5 worm cellular contexts compared by ENCODE assay signal in the genomic region with DNA sequence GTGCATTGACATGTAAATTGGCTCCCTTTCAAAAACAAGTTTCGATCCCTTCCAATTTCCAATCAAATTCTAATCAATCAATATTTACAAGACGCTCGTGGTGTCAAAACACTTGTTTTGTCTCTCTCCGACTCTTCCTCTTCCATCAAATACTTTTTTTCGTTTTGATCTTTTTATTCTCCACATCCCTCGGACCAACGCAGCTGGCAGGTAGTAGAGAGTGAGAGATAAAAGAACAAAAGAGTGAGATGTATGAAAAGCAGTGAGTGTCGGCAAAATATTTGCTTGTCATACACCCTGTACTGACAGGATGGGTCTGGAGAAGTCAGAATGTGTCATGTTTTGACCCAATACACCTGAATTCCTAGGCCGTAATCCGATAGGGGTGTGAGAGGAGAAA.
A peak's percentile ranks its signal among the peaks of the same experiment; 100 is the strongest.
TF ChIP-seq lines count a peak whose summit lies in the region.

No protein-coding gene starts in this region.

TF ChIP-seq in whole organism, L1 larva, 84 proteins besides CTCF, POLR2A, EP300 and RAD21:
- TF ChIP-seq aha-1 (tag; optimal IDR thresholded peaks at IDR 0.05; lab: Kevin White, UChicago) (no peak), ztf-4 (tag; optimal IDR thresholded peaks at IDR 0.05; lab: Kevin White, UChicago) (no peak), snu-23 (GFP tag; optimal IDR thresholded peaks at IDR 0.05; lab: Kevin White, UChicago) (peak; percentile 10), mep-1 (tag; optimal IDR thresholded peaks at IDR 0.05; lab: Kevin White, UChicago) (peak; percentile 33), lin-14 (GFP tag; optimal IDR thresholded peaks at IDR 0.05; lab: Kevin White, UChicago) (peak; percentile 50), rnt-1 (tag; optimal IDR thresholded peaks at IDR 0.05; lab: Kevin White, UChicago) (peak; percentile 48), tlp-1 (tag; optimal IDR thresholded peaks at IDR 0.05; lab: Kevin White, UChicago) (no peak), nhr-28 (tag; optimal IDR thresholded peaks at IDR 0.05; lab: Kevin White, UChicago) (no peak)

TF ChIP-seq in whole organism, L2 larva, 48 proteins besides CTCF, POLR2A, EP300 and RAD21:
- TF ChIP-seq nhr-237 (tag; optimal IDR thresholded peaks at IDR 0.05; lab: Kevin White, UChicago) (no peak), aly-2 (tag; optimal IDR thresholded peaks at IDR 0.05; lab: Kevin White, UChicago) (no peak), C34F6.9 (tag; optimal IDR thresholded peaks at IDR 0.05; lab: Kevin White, UChicago) (peak; percentile 18), F13H6.1 (tag; optimal IDR thresholded peaks at IDR 0.05; lab: Kevin White, UChicago) (peak; percentile 13), nhr-129 (tag; optimal IDR thresholded peaks at IDR 0.05; lab: Kevin White, UChicago) (peak; percentile 55), Y55F3AM.14 (GFP tag; optimal IDR thresholded peaks at IDR 0.05; lab: Kevin White, UChicago) (no peak)

TF ChIP-seq in whole organism, L4 larva, 104 proteins besides CTCF, POLR2A, EP300 and RAD21:
- no peak for TF ChIP-seq unc-62 (GFP tag; optimal IDR thresholded peaks at IDR 0.05 in 1 of 2; lab: Kevin White, UChicago)
- no peak for TF ChIP-seq unc-62 (tag; optimal IDR thresholded peaks at IDR 0.05; lab: Kevin White, UChicago)
- TF ChIP-seq zag-1 (tag; optimal IDR thresholded peaks at IDR 0.05; lab: Kevin White, UChicago) = no peak
- peak in 1 of 2 experiments; percentile 63 for TF ChIP-seq daf-16 (GFP tag; optimal IDR thresholded peaks at IDR 0.05; lab: Kevin White, UChicago)
- no peak for TF ChIP-seq daf-16 (tag; optimal IDR thresholded peaks at IDR 0.05; lab: Kevin White, UChicago)
- peak; percentile 17 for TF ChIP-seq hlh-11 (tag; optimal IDR thresholded peaks at IDR 0.05; lab: Kevin White, UChicago)
- TF ChIP-seq zip-2 (tag; optimal IDR thresholded peaks at IDR 0.05; lab: Kevin White, UChicago) = no peak
- TF ChIP-seq ctbp-1 (GFP tag; IDR thresholded peaks at IDR 0.05; lab: Robert Waterston, UW) = no peak
- no peak for TF ChIP-seq php-3 (GFP tag; IDR thresholded peaks at IDR 0.05; lab: Robert Waterston, UW)

TF ChIP-seq in whole organism, late embryonic, 69 proteins besides CTCF, POLR2A, EP300 and RAD21:
- TF ChIP-seq rnt-1 (tag; optimal IDR thresholded peaks at IDR 0.05; lab: Kevin White, UChicago) (peak; percentile 3), unc-55 (GFP tag; optimal IDR thresholded peaks at IDR 0.05; lab: Kevin White, UChicago) (peak; percentile 71), zip-5 (tag; optimal IDR thresholded peaks at IDR 0.05; lab: Kevin White, UChicago) (no peak), ceh-18 (tag; optimal IDR thresholded peaks at IDR 0.05; lab: Kevin White, UChicago) (peak; percentile 37)

TF ChIP-seq in whole organism, mixed stage, embryonic, 35 proteins besides CTCF, POLR2A, EP300 and RAD21:
- TF ChIP-seq ces-1 (GFP tag; optimal IDR thresholded peaks at IDR 0.05; lab: Kevin White, UChicago) (no peak), ceh-39 (tag; optimal IDR thresholded peaks at IDR 0.05; lab: Kevin White, UChicago) (no peak), hlh-1 (tag; optimal IDR thresholded peaks at IDR 0.05; lab: Kevin White, UChicago) (peak; percentile 89), nhr-28 (tag; optimal IDR thresholded peaks at IDR 0.05; lab: Kevin White, UChicago) (no peak), ztf-11 (tag; optimal IDR thresholded peaks at IDR 0.05; lab: Kevin White, UChicago) (no peak), unc-62 (GFP tag; optimal IDR thresholded peaks at IDR 0.05; lab: Kevin White, UChicago) (peak; percentile 78), mls-2 (tag; optimal IDR thresholded peaks at IDR 0.05; lab: Kevin White, UChicago) (no peak), unc-120 (tag; optimal IDR thresholded peaks at IDR 0.05; lab: Kevin White, UChicago; ENCODE audit: poor library complexity, severe bottlenecking) (peak; percentile 40), ham-2 (GFP tag; optimal IDR thresholded peaks at IDR 0.05; lab: Kevin White, UChicago) (no peak), elt-1 (tag; optimal IDR thresholded peaks at IDR 0.05; lab: Kevin White, UChicago; ENCODE audit: borderline replicate concordance, insufficient read depth) (no peak), blmp-1 (tag; optimal IDR thresholded peaks at IDR 0.05; lab: Kevin White, UChicago) (no peak), ceh-83 (GFP tag; optimal IDR thresholded peaks at IDR 0.05; lab: Kevin White, UChicago) (no peak), nhr-237 (tag; optimal IDR thresholded peaks at IDR 0.05; lab: Kevin White, UChicago) (no peak), elt-3 (tag; optimal IDR thresholded peaks at IDR 0.05; lab: Kevin White, UChicago) (no peak), ceh-43 (GFP tag; optimal IDR thresholded peaks at IDR 0.05; lab: Kevin White, UChicago) (no peak), mab-5 (tag; optimal IDR thresholded peaks at IDR 0.05; lab: Kevin White, UChicago) (no peak), lin-13 (tag; optimal IDR thresholded peaks at IDR 0.05; lab: Kevin White, UChicago) (no peak), flh-1 (GFP tag; optimal IDR thresholded peaks at IDR 0.05; lab: Kevin White, UChicago) (no peak), bed-3 (GFP tag; optimal IDR thresholded peaks at IDR 0.05; lab: Kevin White, UChicago) (no peak), nhr-76 (tag; optimal IDR thresholded peaks at IDR 0.05; lab: Kevin White, UChicago) (no peak), M03D4.4 (tag; optimal IDR thresholded peaks at IDR 0.05; lab: Kevin White, UChicago) (no peak), nhr-12 (tag; optimal IDR thresholded peaks at IDR 0.05; lab: Kevin White, UChicago) (no peak)
